Worm (Caenorhabditis elegans) whole organism, L3 larva: ENCODE data around the gene col-41.

Source experiments
- R02D3.7 ChIP-seq: fragments of 150-350 bp; optimal IDR thresholded peaks from 2 replicates; lab custom pipeline; 2014; ENCODE audit warnings: missing biosample characterization, missing genetic modification characterization
- aly-2 ChIP-seq: fragments of 150-350 bp; optimal IDR thresholded peaks from 2 replicates; lab custom pipeline; 2014; ENCODE audit warnings: missing biosample characterization, missing genetic modification characterization
- ama-1 ChIP-seq: fragments of 150-350 bp; optimal IDR thresholded peaks from 2 replicates; lab custom pipeline; 2018
- ceh-16 ChIP-seq: sonication (generic microtip); optimal IDR thresholded peaks from 2 replicates; lab custom pipeline; 2017; ENCODE audit warnings: missing biosample characterization, missing genetic modification characterization
- ceh-28 ChIP-seq: fragments of 150-350 bp; optimal IDR thresholded peaks from 2 replicates; lab custom pipeline; 2014; ENCODE audit warnings: missing biosample characterization, missing genetic modification reagents, missing genetic modification characterization
- ceh-82 ChIP-seq: fragments of 150-350 bp; optimal IDR thresholded peaks from 2 replicates; lab custom pipeline; 2014; ENCODE audit warnings: missing biosample characterization, missing genetic modification characterization
- egl-5 ChIP-seq: fragments of 150-350 bp; optimal IDR thresholded peaks from 2 replicates; lab custom pipeline; 2017; ENCODE audit warnings: missing biosample characterization, missing genetic modification reagents, missing genetic modification characterization, inconsistent platforms
- elt-2 ChIP-seq: sonication (generic microtip); optimal IDR thresholded peaks from 2 replicates; lab custom pipeline; 2016; ENCODE audit warnings: missing genetic modification reagents, mild to moderate bottlenecking, missing genetic modification characterization, missing compliant biosample characterization
- elt-3 ChIP-seq, 3 experiments: fragments of 150-350 bp in 1 of 3; sonication (generic microtip) in 2 of 3; optimal IDR thresholded peaks; 2 replicates in 2 of 3; 4 replicates in 1 of 3; lab custom pipeline; 2014 to 2017; ENCODE audit warnings: missing biosample characterization in 3 of 3, missing genetic modification characterization in 3 of 3
- fkh-2 ChIP-seq: fragments of 150-350 bp; optimal IDR thresholded peaks from 2 replicates; lab custom pipeline; 2014; ENCODE audit warnings: missing biosample characterization, missing genetic modification reagents, missing genetic modification characterization
- fos-1 ChIP-seq: fragments of 150-350 bp; optimal IDR thresholded peaks from 2 replicates; lab custom pipeline; 2014; ENCODE audit warnings: missing biosample characterization, missing genetic modification characterization
- hmg-11 ChIP-seq: sonication (generic microtip); optimal IDR thresholded peaks from 2 replicates; lab custom pipeline; 2016; ENCODE audit warnings: missing genetic modification characterization, missing compliant biosample characterization
- jun-1 ChIP-seq: fragments of 150-350 bp; optimal IDR thresholded peaks from 2 replicates; lab custom pipeline; 2014; ENCODE audit warnings: missing biosample characterization, missing genetic modification reagents, missing genetic modification characterization
- lin-15B ChIP-seq: fragments of 150-350 bp; optimal IDR thresholded peaks from 2 replicates; lab custom pipeline; 2014; ENCODE audit warnings: missing biosample characterization, missing genetic modification characterization
- lin-39 ChIP-seq: fragments of 150-350 bp; optimal IDR thresholded peaks from 2 replicates; lab custom pipeline; 2018; ENCODE audit warnings: missing biosample characterization, missing genetic modification reagents, missing genetic modification characterization
- lsy-12 ChIP-seq: sonication (generic microtip); optimal IDR thresholded peaks from 2 replicates; lab custom pipeline; 2016; ENCODE audit warnings: mild to moderate bottlenecking, missing genetic modification characterization, missing compliant biosample characterization
- mml-1 ChIP-seq: fragments of 150-350 bp; sonication (generic microtip); optimal IDR thresholded peaks from 3 replicates; lab custom pipeline; 2014; ENCODE audit warnings: missing biosample characterization, missing genetic modification characterization
- nfya-1 ChIP-seq: sonication (generic microtip); optimal IDR thresholded peaks from 2 replicates; lab custom pipeline; 2017; ENCODE audit warnings: missing genetic modification characterization, mild to moderate bottlenecking, missing compliant biosample characterization, antibody characterized with exemption, moderate library complexity; ENCODE audit not compliant: insufficient read depth
- nhr-11 ChIP-seq: fragments of 150-350 bp; optimal IDR thresholded peaks from 2 replicates; lab custom pipeline; 2014; ENCODE audit warnings: missing biosample characterization, missing genetic modification characterization
- nhr-12 ChIP-seq: fragments of 150-350 bp; optimal IDR thresholded peaks from 2 replicates; lab custom pipeline; 2014; ENCODE audit warnings: missing biosample characterization, missing genetic modification characterization
- nhr-23 ChIP-seq: fragments of 150-350 bp; optimal IDR thresholded peaks from 2 replicates; lab custom pipeline; 2014; ENCODE audit warnings: missing biosample characterization, missing genetic modification reagents, missing genetic modification characterization
- nhr-237 ChIP-seq: fragments of 150-350 bp; optimal IDR thresholded peaks from 2 replicates; lab custom pipeline; 2014; ENCODE audit warnings: missing biosample characterization, missing genetic modification characterization
- nhr-25 ChIP-seq: sonication (generic microtip); optimal IDR thresholded peaks from 2 replicates; lab custom pipeline; 2017; ENCODE audit warnings: missing biosample characterization, missing genetic modification characterization
- nhr-28 ChIP-seq: fragments of 150-350 bp; optimal IDR thresholded peaks from 2 replicates; lab custom pipeline; 2014; ENCODE audit warnings: missing biosample characterization, missing genetic modification characterization
- nhr-43 ChIP-seq: sonication (generic microtip); optimal IDR thresholded peaks from 2 replicates; lab custom pipeline; 2016; ENCODE audit warnings: mild to moderate bottlenecking, missing genetic modification characterization, missing compliant biosample characterization; ENCODE audit not compliant: poor library complexity, severe bottlenecking
- nhr-67 ChIP-seq: fragments of 150-350 bp; optimal IDR thresholded peaks from 2 replicates; lab custom pipeline; 2014; ENCODE audit warnings: missing biosample characterization, missing genetic modification characterization
- nhr-77 ChIP-seq: fragments of 150-350 bp; optimal IDR thresholded peaks from 2 replicates; lab custom pipeline; 2014; ENCODE audit warnings: missing biosample characterization, missing genetic modification characterization
- pha-4 ChIP-seq: fragments of 150-350 bp; optimal IDR thresholded peaks from 2 replicates; lab custom pipeline; 2014; ENCODE audit warnings: missing biosample characterization, missing genetic modification reagents, missing genetic modification characterization
- pqm-1 ChIP-seq: fragments of 150-350 bp; optimal IDR thresholded peaks from 2 replicates; lab custom pipeline; 2017; ENCODE audit warnings: missing biosample characterization, missing genetic modification characterization, inconsistent platforms
- sea-2 ChIP-seq: fragments of 150-350 bp; sonication (generic microtip); optimal IDR thresholded peaks from 4 replicates; lab custom pipeline; 2014; ENCODE audit warnings: missing biosample characterization, missing genetic modification reagents, missing genetic modification characterization
- skn-1 ChIP-seq: fragments of 150-350 bp; optimal IDR thresholded peaks from 2 replicates; lab custom pipeline; 2014; ENCODE audit warnings: missing biosample characterization, missing genetic modification characterization
- snpc-4 ChIP-seq: fragments of 150-350 bp; optimal IDR thresholded peaks from 2 replicates; lab custom pipeline; 2014; ENCODE audit warnings: missing biosample characterization, missing genetic modification characterization
- tbx-2 ChIP-seq: sonication (generic microtip); optimal IDR thresholded peaks from 2 replicates; lab custom pipeline; 2016; ENCODE audit warnings: mild to moderate bottlenecking, missing genetic modification characterization, missing compliant biosample characterization
- unc-39 ChIP-seq: sonication (generic microtip); optimal IDR thresholded peaks from 4 replicates; lab custom pipeline; 2017; ENCODE audit warnings: missing biosample characterization, missing genetic modification characterization
- unc-62 ChIP-seq: fragments of 150-350 bp; sonication (generic microtip); optimal IDR thresholded peaks from 4 replicates; lab custom pipeline; 2014; ENCODE audit warnings: missing biosample characterization, missing genetic modification reagents, missing genetic modification characterization
- zag-1 ChIP-seq: fragments of 150-350 bp; optimal IDR thresholded peaks from 2 replicates; lab custom pipeline; 2014; ENCODE audit warnings: missing biosample characterization, missing genetic modification characterization
- ztf-11 ChIP-seq: fragments of 150-350 bp; optimal IDR thresholded peaks from 2 replicates; lab custom pipeline; 2014; ENCODE audit warnings: missing biosample characterization, missing genetic modification characterization

The col-41 gene

DNA sequence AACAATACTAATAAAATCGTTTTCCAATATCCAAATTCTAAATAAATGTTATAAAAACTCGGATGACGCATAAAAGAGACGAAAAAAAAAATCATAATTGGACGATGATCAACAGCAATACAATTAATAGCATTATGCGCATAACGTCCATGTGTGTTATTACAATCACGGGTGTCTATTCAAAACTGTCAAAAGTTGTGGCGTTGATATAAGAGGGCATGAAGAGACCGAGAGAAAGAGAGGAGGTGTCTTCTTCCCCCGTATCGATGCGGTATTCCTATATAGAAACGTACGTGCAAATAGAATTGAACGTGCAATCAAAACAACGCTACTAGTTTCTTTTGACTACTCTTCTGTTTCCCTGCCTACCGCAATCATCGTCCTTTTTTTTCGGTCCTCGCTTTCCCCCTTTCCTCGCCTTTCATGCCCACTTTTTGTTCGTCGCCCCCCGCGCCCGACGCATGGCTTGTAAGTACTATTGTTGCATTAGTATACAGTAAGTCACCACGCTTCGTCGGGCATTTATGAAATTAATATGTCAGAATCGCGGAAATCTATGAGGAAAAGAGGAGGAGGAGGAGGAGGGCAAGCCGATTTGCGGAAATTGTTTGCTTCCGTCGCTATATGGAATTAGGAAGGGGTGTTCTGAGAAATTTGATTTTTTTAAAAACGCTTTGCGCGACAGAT is 45.7 kb upstream of the col-41 start:
- TF ChIP-seq elt-2 (tag; lab: Kevin White, UChicago) (peak; percentile 42), pqm-1 (tag; lab: Kevin White, UChicago) (peak; percentile 27), ztf-11 (no peak), pha-4 (tag; lab: Kevin White, UChicago) (peak; percentile 52), hmg-11 (peak; percentile 12), nhr-25 (tag; lab: Kevin White, UChicago) (no peak), ceh-28 (tag; lab: Kevin White, UChicago) (no peak)

DNA sequence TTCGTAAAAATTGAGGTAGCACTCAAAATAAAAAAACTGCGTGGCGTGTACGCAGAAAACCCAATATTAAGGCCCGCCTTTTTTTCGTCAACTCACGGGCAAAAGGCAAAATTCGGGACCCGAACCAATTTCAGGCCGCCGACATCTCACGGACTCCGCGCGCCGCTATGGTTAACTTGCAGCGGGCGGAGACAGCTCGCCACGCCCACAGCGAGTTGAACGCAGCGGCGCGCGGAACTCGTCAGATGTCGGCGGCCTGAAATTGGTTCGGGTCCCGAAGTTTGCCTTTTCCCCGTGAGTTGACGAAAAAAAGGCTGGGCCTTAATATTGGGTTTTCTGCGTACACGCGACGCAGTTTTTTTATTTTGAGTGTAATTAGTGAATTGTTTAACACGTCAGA is 44.8 kb upstream of the col-41 start:
- TF ChIP-seq lin-39 (no peak), unc-39 (no peak)

DNA sequence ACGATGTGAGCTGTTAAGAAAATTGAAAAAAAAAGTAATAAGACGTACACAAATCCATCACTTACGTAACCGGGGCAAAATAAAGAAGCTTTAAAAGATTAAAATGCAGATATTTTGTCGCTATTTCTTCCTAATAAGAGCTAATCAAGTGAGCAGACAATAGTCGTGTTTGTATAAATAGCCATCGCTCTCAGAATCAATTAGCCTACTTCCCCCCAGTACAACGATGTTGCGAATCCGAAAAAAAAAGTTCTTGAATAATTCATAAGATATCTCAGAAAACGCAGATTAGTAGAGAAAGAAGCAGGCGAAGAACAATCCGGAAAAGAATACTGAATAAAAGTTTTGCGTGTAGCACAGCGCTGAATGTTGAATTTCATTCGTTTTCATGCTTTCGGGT is 39.0 kb upstream of the col-41 start:
- TF ChIP-seq mml-1 = no peak
- TF ChIP-seq sea-2 (GFP tag; lab: Kevin White, UChicago) = no peak
- no peak for TF ChIP-seq R02D3.7 (tag; lab: Kevin White, UChicago)
- no peak for TF ChIP-seq nhr-11 (tag; lab: Kevin White, UChicago)
- no peak for TF ChIP-seq ama-1
- TF ChIP-seq lsy-12 = no peak
- no peak for TF ChIP-seq ceh-28 (tag; lab: Kevin White, UChicago)
- no peak for TF ChIP-seq nhr-43 (tag; lab: Kevin White, UChicago)
- TF ChIP-seq nfya-1 = no peak
- TF ChIP-seq nhr-12 (tag; lab: Kevin White, UChicago) = no peak
- TF ChIP-seq ztf-11 = no peak
- TF ChIP-seq fkh-2 (tag; lab: Kevin White, UChicago) = no peak
- no peak for TF ChIP-seq fos-1 (tag; lab: Kevin White, UChicago)
- no peak for TF ChIP-seq unc-39
- no peak for TF ChIP-seq pha-4 (tag; lab: Kevin White, UChicago)
- TF ChIP-seq lin-15B (tag; lab: Kevin White, UChicago) = no peak

DNA sequence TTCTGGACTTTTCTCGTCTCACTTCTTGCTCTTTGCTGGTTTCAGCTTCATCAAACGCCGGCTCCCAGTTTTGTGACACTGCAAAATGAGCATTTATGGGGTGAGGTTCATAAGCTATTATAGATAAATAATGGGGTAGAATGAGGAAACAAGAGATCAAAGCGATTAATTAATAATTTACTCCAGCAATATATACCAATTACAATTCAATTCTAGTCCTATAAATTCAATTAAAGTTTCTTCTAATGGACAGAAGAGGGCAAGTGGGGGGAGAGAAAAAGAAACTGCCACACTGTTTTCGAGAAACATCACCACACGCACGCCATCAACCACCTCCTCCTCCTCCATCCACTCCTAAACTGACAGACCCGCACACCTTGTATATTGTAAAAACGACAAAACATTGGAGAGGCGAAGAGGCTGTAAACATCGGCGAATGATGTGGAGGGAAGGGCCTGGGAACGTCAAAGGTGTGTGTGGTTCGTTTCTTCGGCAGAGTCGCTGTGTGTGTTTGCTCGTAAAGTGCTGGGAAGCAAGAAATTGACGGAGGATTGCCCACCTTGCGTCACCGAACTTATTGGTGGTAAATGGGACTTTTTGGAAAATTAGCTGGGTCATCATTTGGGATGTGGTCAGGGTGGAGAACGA is 37.0 kb upstream of the col-41 start, which contains the start of the genes H03A11.13 and famk-1:
H03A11.13 (minus strand) TSS at position 51 of the 648 bp plus-strand sequence.
famk-1 (minus strand) TSS at position 78 of the 648 bp plus-strand sequence.
- TF ChIP-seq fkh-2 (tag; lab: Kevin White, UChicago) (no peak), nhr-67 (no peak), tbx-2 (tag; lab: Kevin White, UChicago) (no peak), R02D3.7 (tag; lab: Kevin White, UChicago) (no peak), pha-4 (tag; lab: Kevin White, UChicago) (peak; percentile 19)

DNA sequence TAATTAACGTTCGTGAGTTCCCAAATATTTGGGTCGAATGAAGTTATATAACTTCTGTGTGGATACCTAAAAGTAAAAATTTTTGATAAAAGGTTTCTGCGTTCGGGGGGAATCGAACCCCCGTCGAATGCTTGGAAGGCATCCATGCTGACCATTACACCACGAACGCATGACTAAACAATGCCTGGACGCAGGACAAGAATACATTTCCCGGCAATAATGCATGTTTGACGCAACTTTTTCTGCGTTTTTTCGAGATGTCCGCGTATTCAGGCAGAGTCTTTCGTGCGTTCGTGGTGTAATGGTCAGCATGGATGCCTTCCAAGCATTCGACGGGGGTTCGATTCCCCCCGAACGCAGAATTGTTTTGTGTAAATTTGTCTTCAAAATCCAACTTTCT is 24.4 kb upstream of the col-41 start:
- TF ChIP-seq elt-2 (tag; lab: Kevin White, UChicago) (peak; percentile 57), nhr-43 (tag; lab: Kevin White, UChicago) (peak; percentile 82), egl-5 (tag; lab: Kevin White, UChicago) (peak; percentile 52), ceh-82 (tag; lab: Kevin White, UChicago) (peak; percentile 35), nhr-11 (tag; lab: Kevin White, UChicago) (no peak), nhr-237 (tag; lab: Kevin White, UChicago) (no peak), ceh-16 (tag; lab: Kevin White, UChicago) (no peak), aly-2 (tag; lab: Kevin White, UChicago) (no peak), lin-15B (tag; lab: Kevin White, UChicago) (no peak), ama-1 (no peak), skn-1 (tag; lab: Kevin White, UChicago) (peak; percentile 40), pqm-1 (tag; lab: Kevin White, UChicago) (peak; percentile 73), lsy-12 (peak; percentile 63), hmg-11 (peak; percentile 59), nhr-67 (no peak), tbx-2 (tag; lab: Kevin White, UChicago) (peak; percentile 73), snpc-4 (tag; lab: Kevin White, UChicago) (peak; percentile 13), elt-3 (tag; optimal IDR thresholded peaks at IDR 0.05; lab: Kevin White, UChicago) (peak in 1 of 3 experiments; percentile 44), unc-62 (GFP tag; lab: Kevin White, UChicago) (peak; percentile 32), nhr-77 (tag; lab: Kevin White, UChicago) (peak; percentile 5), lin-39 (peak; percentile 47), pha-4 (tag; lab: Kevin White, UChicago) (peak; percentile 25), zag-1 (tag; lab: Kevin White, UChicago) (no peak), nhr-23 (peak; percentile 66), nhr-28 (tag; lab: Kevin White, UChicago) (peak; percentile 13), nhr-25 (tag; lab: Kevin White, UChicago) (peak; percentile 46), nfya-1 (peak; percentile 51), jun-1 (tag; lab: Kevin White, UChicago) (peak; percentile 58), ceh-28 (tag; lab: Kevin White, UChicago) (peak; percentile 9)
- TF ChIP-seq, all 47 proteins: peak for 21
